Worm (Caenorhabditis elegans): ENCODE measurements around the gene srg-7.

ce11 chrIII:6245728-6246127 lies 22.2 kb downstream of the srg-7 start, which contains the start of gene bcas-2:
- no peak for TF ChIP-seq pes-1 (GFP tag; IDR thresholded peaks at IDR 0.05)
- TF ChIP-seq sea-1 (GFP tag; conservative IDR thresholded peaks at IDR 0.05), result no peak
- no peak for TF ChIP-seq ama-1 (optimal IDR thresholded peaks at IDR 0.05)
- TF ChIP-seq tbx-11 (GFP tag; IDR thresholded peaks at IDR 0.05), result no peak
- TF ChIP-seq tbx-37 (GFP tag; conservative IDR thresholded peaks at IDR 0.05), result no peak
- no peak for TF ChIP-seq aly-1 (tag; optimal IDR thresholded peaks at IDR 0.05)
- TF ChIP-seq hnd-1 (tag; optimal IDR thresholded peaks at IDR 0.05), result no peak
- no peak for TF ChIP-seq ets-7 (tag; optimal IDR thresholded peaks at IDR 0.05)
- no peak for TF ChIP-seq B0310.2 (tag; optimal IDR thresholded peaks at IDR 0.05)
